Worm (Caenorhabditis elegans): ENCODE measurements around the gene dod-24.

Gene dod-24

ce11 chrIV:12946488-12946887 lies 5.3 kb upstream of the dod-24 start, which contains the start of gene F55G11.1:
Gene F55G11.1, minus strand, starts transcription at chrIV:12946588.
- no peak for TF ChIP-seq sem-2 (GFP tag; optimal IDR thresholded peaks at IDR 0.05)
- TF ChIP-seq flh-1 (GFP tag; optimal IDR thresholded peaks at IDR 0.05): no peak
- TF ChIP-seq M03D4.4 (tag; optimal IDR thresholded peaks at IDR 0.05): no peak
- TF ChIP-seq tbx-8 (GFP tag; optimal IDR thresholded peaks at IDR 0.05): no peak
- TF ChIP-seq hlh-1 (tag; optimal IDR thresholded peaks at IDR 0.05): no peak
- TF ChIP-seq ztf-11 (tag; optimal IDR thresholded peaks at IDR 0.05): no peak
- no peak for TF ChIP-seq pha-4 (tag; optimal IDR thresholded peaks at IDR 0.05)
- no peak for TF ChIP-seq ces-1 (GFP tag; optimal IDR thresholded peaks at IDR 0.05)
- TF ChIP-seq elt-3 (tag; optimal IDR thresholded peaks at IDR 0.05): no peak
- no peak for TF ChIP-seq lsy-2 (tag; optimal IDR thresholded peaks at IDR 0.05)
- TF ChIP-seq mep-1 (tag; optimal IDR thresholded peaks at IDR 0.05): no peak
- no peak for TF ChIP-seq unc-120 (tag; optimal IDR thresholded peaks at IDR 0.05; ENCODE audit: poor library complexity, severe bottlenecking)
- no peak for TF ChIP-seq elt-1 (tag; optimal IDR thresholded peaks at IDR 0.05; ENCODE audit: borderline replicate concordance, insufficient read depth)
- no peak for TF ChIP-seq mls-2 (tag; optimal IDR thresholded peaks at IDR 0.05)
- no peak for TF ChIP-seq unc-62 (GFP tag; optimal IDR thresholded peaks at IDR 0.05)

- TF ChIP-seq ham-2 (GFP tag; optimal IDR thresholded peaks at IDR 0.05) (no peak), ceh-43 (GFP tag; optimal IDR thresholded peaks at IDR 0.05) (no peak), ceh-39 (tag; optimal IDR thresholded peaks at IDR 0.05) (no peak), pha-4 (tag; optimal IDR thresholded peaks at IDR 0.05) (no peak)
Measured at ce11 chrIV:12942633-12943032, 1.5 kb upstream of the dod-24 start, which contains the start of gene dct-19. Gene dct-19, plus strand, starts transcription at chrIV:12942933.

ce11 chrIV:12936221-12936776 lies 4.9 kb downstream of the dod-24 start, which contains the start of the genes cld-1 and dod-21:
Gene cld-1, minus strand, starts transcription at chrIV:12936271.
Gene dod-21, plus strand, starts transcription at chrIV:12936738.
- no peak for TF ChIP-seq elt-1 (tag; optimal IDR thresholded peaks at IDR 0.05; ENCODE audit: borderline replicate concordance, insufficient read depth)
- no peak for TF ChIP-seq unc-120 (tag; optimal IDR thresholded peaks at IDR 0.05; ENCODE audit: poor library complexity, severe bottlenecking)
- TF ChIP-seq snpc-4 (tag; optimal IDR thresholded peaks at IDR 0.05): no peak

- TF ChIP-seq nhr-2 (tag; optimal IDR thresholded peaks at IDR 0.05) (no peak), sptf-1 (tag; optimal IDR thresholded peaks at IDR 0.05) (no peak), elt-1 (tag; optimal IDR thresholded peaks at IDR 0.05; ENCODE audit: borderline replicate concordance, insufficient read depth) (no peak), elt-3 (tag; optimal IDR thresholded peaks at IDR 0.05) (no peak), pha-4 (tag; optimal IDR thresholded peaks at IDR 0.05) (no peak), snpc-4 (tag; optimal IDR thresholded peaks at IDR 0.05) (no peak), unc-120 (tag; optimal IDR thresholded peaks at IDR 0.05; ENCODE audit: poor library complexity, severe bottlenecking) (no peak), drap-1 (GFP tag; optimal IDR thresholded peaks at IDR 0.05) (no peak), ceh-83 (GFP tag; optimal IDR thresholded peaks at IDR 0.05) (no peak), lin-32 (GFP tag; optimal IDR thresholded peaks at IDR 0.05) (no peak), lin-13 (tag; optimal IDR thresholded peaks at IDR 0.05) (no peak), M03D4.4 (tag; optimal IDR thresholded peaks at IDR 0.05) (no peak), ham-2 (GFP tag; optimal IDR thresholded peaks at IDR 0.05) (no peak)
Measured at ce11 chrIV:12926639-12927038, 14.5 kb downstream of the dod-24 start, which contains the start of gene srlf-5. Gene srlf-5, minus strand, starts transcription at chrIV:12926739.

- TF ChIP-seq unc-120 (tag; optimal IDR thresholded peaks at IDR 0.05; ENCODE audit: poor library complexity, severe bottlenecking): peak; percentile 13
- no peak for TF ChIP-seq ceh-83 (GFP tag; optimal IDR thresholded peaks at IDR 0.05)
Measured at ce11 chrIV:12924332-12924731, 16.8 kb downstream of the dod-24 start, which contains the start of gene srlf-4. Gene srlf-4, minus strand, starts transcription at chrIV:12924432.

ce11 chrIV:12921027-12921426 lies 20.1 kb downstream of the dod-24 start, which contains the start of gene C32H11.4:
Gene C32H11.4, plus strand, starts transcription at chrIV:12921264.
- TF ChIP-seq hlh-1 (tag; optimal IDR thresholded peaks at IDR 0.05): no peak
- TF ChIP-seq sem-2 (GFP tag; optimal IDR thresholded peaks at IDR 0.05): no peak
- TF ChIP-seq sptf-1 (tag; optimal IDR thresholded peaks at IDR 0.05): no peak
- TF ChIP-seq elt-3 (tag; optimal IDR thresholded peaks at IDR 0.05): no peak
- TF ChIP-seq unc-62 (GFP tag; optimal IDR thresholded peaks at IDR 0.05): no peak
- no peak for TF ChIP-seq nhr-76 (tag; optimal IDR thresholded peaks at IDR 0.05)
- no peak for TF ChIP-seq pha-4 (tag; optimal IDR thresholded peaks at IDR 0.05)

Measured in whole organism, mixed stage, embryonic.